Worm (Caenorhabditis elegans): ENCODE results near the gene srg-9.

Gene srg-9

DNA sequence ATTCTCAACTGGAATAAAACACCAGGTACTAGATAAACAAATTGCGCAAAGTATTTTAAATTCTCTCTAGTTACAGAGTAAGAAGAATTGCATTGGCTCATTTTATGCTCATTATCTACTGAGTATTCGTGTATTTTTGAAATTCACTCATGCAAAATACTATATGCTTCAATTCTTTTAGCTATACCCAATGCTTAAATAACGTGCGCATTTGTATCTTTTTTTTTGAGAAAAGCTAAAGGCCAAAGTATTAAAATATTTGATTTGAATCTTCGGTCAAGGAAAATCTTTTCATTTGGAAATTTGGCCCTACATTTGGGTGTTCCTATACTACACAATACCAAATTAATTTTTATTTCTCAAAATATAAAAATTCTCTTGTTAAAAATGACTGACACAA, 5.4 kb upstream of the srg-9 start, which contains the start of gene srg-4:
Gene srg-4, minus strand, starts transcription at position 101 of the 400 bp plus-strand sequence.
- TF ChIP-seq T20F7.1 (GFP tag; optimal IDR thresholded peaks at IDR 0.05) (no peak), egl-43 (GFP tag; IDR thresholded peaks at IDR 0.05) (no peak), arid-1 (GFP tag; conservative IDR thresholded peaks at IDR 0.05) (no peak), lir-3 (tag; optimal IDR thresholded peaks at IDR 0.05) (no peak), nhr-6 (tag; optimal IDR thresholded peaks at IDR 0.05) (no peak), cey-2 (tag; optimal IDR thresholded peaks at IDR 0.05; ENCODE audit: borderline replicate concordance, insufficient read depth) (no peak), jun-1 (tag; optimal IDR thresholded peaks at IDR 0.05) (no peak), lim-7 (GFP tag; IDR thresholded peaks at IDR 0.05) (no peak), set-16 (GFP tag; IDR thresholded peaks at IDR 0.05) (no peak), D1046.2 (GFP tag; IDR thresholded peaks at IDR 0.05) (no peak), nhr-102 (tag; optimal IDR thresholded peaks at IDR 0.05) (no peak)

DNA sequence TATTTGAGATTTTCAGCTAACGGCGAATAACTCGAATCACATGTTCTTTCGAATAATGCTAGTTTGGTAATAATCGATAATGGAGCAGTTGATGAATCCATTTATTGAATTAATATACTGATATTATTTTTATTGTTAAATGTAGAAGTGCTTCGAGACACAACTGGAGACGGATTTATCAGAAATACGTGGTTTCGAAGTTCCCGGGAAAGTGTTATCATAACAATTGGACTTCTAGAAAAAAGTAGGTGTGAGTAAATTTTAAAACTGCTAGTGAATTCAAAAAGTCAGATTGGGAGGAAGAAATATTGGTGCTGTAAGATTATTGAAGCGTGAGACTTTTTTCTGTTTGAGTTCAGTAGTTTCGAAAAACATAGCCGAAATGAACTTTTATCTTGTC, 3.5 kb upstream of the srg-9 start, which contains the start of gene srg-2:
Gene srg-2, minus strand, starts transcription at position 101 of the 400 bp plus-strand sequence.
- TF ChIP-seq zag-1 (tag; optimal IDR thresholded peaks at IDR 0.05), result no peak
- no peak for TF ChIP-seq nhr-42 (GFP tag; IDR thresholded peaks at IDR 0.05)
- TF ChIP-seq hlh-11 (tag; optimal IDR thresholded peaks at IDR 0.05), result no peak
- TF ChIP-seq sdz-12 (GFP tag; optimal IDR thresholded peaks at IDR 0.05), result no peak
- no peak for TF ChIP-seq madf-5 (GFP tag; IDR thresholded peaks at IDR 0.05)
- no peak for TF ChIP-seq rbr-2 (tag; optimal IDR thresholded peaks at IDR 0.05)
- no peak for TF ChIP-seq daf-19 (GFP tag; conservative IDR thresholded peaks at IDR 0.05)
- no peak for TF ChIP-seq tra-1 (GFP tag; IDR thresholded peaks at IDR 0.05)

DNA sequence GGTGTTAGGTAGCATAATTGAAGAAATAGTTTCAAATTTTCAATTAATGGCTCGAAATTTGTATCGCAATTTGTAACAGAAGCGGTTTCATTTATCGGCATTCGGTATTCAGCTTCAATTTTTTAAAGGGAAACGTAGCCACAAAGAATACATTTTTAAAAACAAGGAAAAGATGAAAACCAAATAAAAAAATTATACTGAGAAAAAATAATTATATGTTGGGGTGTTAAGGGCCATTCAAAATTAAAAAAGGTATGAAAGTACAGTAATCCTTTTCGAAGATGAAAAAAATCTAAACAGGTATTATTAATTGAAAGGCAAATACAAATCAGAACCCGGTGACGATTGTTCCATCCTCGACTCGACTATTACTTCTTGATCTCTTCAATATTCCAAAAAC, 1.7 kb upstream of the srg-9 start, which contains the start of gene srg-1:
Gene srg-1, minus strand, starts transcription at position 101 of the 400 bp plus-strand sequence.
- TF ChIP-seq dve-1 (tag; optimal IDR thresholded peaks at IDR 0.05; ENCODE audit: insufficient read depth) (no peak), rbr-2 (tag; optimal IDR thresholded peaks at IDR 0.05) (no peak)

DNA sequence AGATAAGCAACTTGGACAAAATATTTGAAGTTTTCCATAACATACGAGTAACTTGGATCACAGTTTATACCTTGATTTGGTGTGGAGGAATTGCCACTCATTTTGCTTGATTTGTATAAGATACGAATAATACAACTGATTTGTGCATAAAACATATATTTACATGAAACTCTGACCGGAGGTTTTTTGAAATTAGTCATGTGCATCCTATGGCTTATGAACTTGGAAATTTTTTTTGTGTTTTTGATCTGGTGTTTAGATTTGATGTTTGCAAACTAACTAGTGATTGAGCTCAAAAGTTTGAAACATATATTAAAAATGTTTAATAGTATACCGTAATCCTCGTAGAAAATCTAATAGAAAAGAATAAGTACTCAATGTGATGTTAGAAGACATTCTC, 1.8 kb downstream of the srg-9 start, which contains the start of gene srg-8:
Gene srg-8, minus strand, starts transcription at position 101 of the 400 bp plus-strand sequence.
- TF ChIP-seq sdz-12 (GFP tag; optimal IDR thresholded peaks at IDR 0.05) (no peak), hlh-30 (tag; optimal IDR thresholded peaks at IDR 0.05; ENCODE audit: insufficient read depth) (no peak), mxl-2 (GFP tag; conservative IDR thresholded peaks at IDR 0.05) (no peak), skn-1 (tag; optimal IDR thresholded peaks at IDR 0.05) (no peak), ztf-11 (tag; optimal IDR thresholded peaks at IDR 0.05) (no peak)

DNA sequence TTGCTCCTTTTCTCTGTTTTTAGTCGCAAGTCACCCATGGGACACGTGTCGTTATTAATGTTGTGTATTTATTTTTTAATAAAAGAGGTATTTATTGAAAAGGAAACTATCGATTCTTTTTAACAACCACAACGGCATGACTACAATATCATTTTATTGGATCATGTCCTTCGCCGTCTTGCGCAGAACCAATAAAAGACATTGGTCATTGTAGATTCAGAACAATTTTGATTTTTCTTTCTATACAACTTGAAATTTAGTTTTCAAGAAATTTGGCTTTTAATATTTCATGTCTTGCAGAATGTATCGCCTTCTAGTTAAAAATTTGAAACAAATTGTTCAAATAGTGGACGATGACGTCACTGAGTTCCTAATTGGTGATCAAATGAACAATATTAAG, 5.1 kb downstream of the srg-9 start, which contains the start of gene amdh-1:
Gene amdh-1, plus strand, starts transcription at position 301 of the 400 bp plus-strand sequence.
- TF ChIP-seq mdt-29 (GFP tag; IDR thresholded peaks at IDR 0.05) (no peak), ceh-62 (tag; optimal IDR thresholded peaks at IDR 0.05) (no peak), nhr-41 (GFP tag; IDR thresholded peaks at IDR 0.05) (no peak), ama-1 (optimal IDR thresholded peaks at IDR 0.05) (no peak), lin-1 (GFP tag; IDR thresholded peaks at IDR 0.05) (no peak), ztf-7 (tag; optimal IDR thresholded peaks at IDR 0.05) (no peak)

DNA sequence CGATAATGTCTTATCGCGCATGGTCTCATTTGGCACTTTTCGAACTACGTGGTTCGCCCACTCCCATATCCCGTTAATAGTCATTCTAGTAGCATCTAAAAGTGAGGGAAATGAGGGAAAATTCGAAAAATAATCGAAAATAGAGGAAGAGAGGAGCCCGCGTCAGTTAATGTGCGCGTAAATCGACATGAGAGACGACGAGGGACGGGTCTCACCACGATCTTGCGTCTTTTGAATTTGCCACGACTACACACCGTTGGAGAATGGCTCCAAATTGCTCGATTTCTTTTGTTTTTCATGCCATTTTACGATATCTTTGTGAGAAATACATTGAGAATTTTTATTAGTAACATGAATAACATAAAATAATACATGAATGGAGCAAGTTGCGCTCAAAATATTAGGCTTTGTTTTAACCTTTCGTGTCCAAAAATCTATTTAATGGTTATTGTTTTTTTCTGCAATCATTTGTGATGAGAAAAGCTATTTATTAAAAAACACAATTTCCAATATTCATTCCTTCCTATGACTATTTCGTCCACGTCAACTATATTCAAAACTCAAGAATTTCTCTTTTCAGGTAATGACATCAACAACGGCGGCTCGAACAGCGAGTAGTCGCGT, 8.4 kb downstream of the srg-9 start, which contains the start of the genes gen-1 and stt-3:
Gene gen-1, minus strand, starts transcription at position 95 of the 624 bp plus-strand sequence.
Gene stt-3, plus strand, starts transcription at position 574 of the 624 bp plus-strand sequence.
- TF ChIP-seq nhr-76 (tag; optimal IDR thresholded peaks at IDR 0.05), result no peak
- peak; percentile 0 for TF ChIP-seq mes-2 (tag; optimal IDR thresholded peaks at IDR 0.05; ENCODE audit: poor library complexity, severe bottlenecking)
- TF ChIP-seq nhr-10 (tag; optimal IDR thresholded peaks at IDR 0.05), result no peak
- TF ChIP-seq dpl-1 (GFP tag; optimal IDR thresholded peaks at IDR 0.05), result peak; percentile 27
- TF ChIP-seq R02D3.7 (tag; optimal IDR thresholded peaks at IDR 0.05), result peak; percentile 76

All from whole organism, L4 larva.